Fruit fly (Drosophila melanogaster): ENCODE data around the gene CG6712.
A peak's percentile ranks its signal among the peaks of the same experiment; 100 is the strongest.

CG6712 gene

dm6 chr2L:12063035-12063434 is 33.3 kb downstream of the CG6712 start, which contains the start of gene Rab3-GAP:
Rab3-GAP (minus strand) TSS chr2L:12063184.
- TF ChIP-seq ac (GFP tag; optimal IDR thresholded peaks at IDR 0.05): no peak
- TF ChIP-seq hbn (GFP tag; IDR thresholded peaks at IDR 0.05; ENCODE audit: partially characterized antibody): peak; percentile 63
- no peak for TF ChIP-seq CG2199 (GFP tag; IDR thresholded peaks at IDR 0.05)
- no peak for TF ChIP-seq pita (GFP tag; optimal IDR thresholded peaks at IDR 0.05)
- no peak for TF ChIP-seq gt (GFP tag; IDR thresholded peaks at IDR 0.05)
- no peak for TF ChIP-seq Adf1 (GFP tag; IDR thresholded peaks at IDR 0.05)
- TF ChIP-seq CG2120 (GFP tag; optimal IDR thresholded peaks at IDR 0.05): peak; percentile 51
- TF ChIP-seq CG4730 (GFP tag; IDR thresholded peaks at IDR 0.05): no peak
- no peak for TF ChIP-seq CG10274 (GFP tag; optimal IDR thresholded peaks at IDR 0.05)
- TF ChIP-seq CG17328 (GFP tag; IDR thresholded peaks at IDR 0.05): no peak
- TF ChIP-seq CG10565 (GFP tag; optimal IDR thresholded peaks at IDR 0.05): no peak
- TF ChIP-seq otp (GFP tag; IDR thresholded peaks at IDR 0.05): no peak
- TF ChIP-seq CG6683 (GFP tag; optimal IDR thresholded peaks at IDR 0.05): no peak
- TF ChIP-seq bab2 (GFP tag; optimal IDR thresholded peaks at IDR 0.05): no peak
- TF ChIP-seq sd (tag; optimal IDR thresholded peaks at IDR 0.05): no peak
- no peak for TF ChIP-seq CG5245 (GFP tag; optimal IDR thresholded peaks at IDR 0.05)
- TF ChIP-seq CG34376 (GFP tag; optimal IDR thresholded peaks at IDR 0.05): no peak
- TF ChIP-seq CG2129 (GFP tag; IDR thresholded peaks at IDR 0.05; ENCODE audit: partially characterized antibody): no peak
- peak; percentile 14 for TF ChIP-seq CG1602 (GFP tag; optimal IDR thresholded peaks at IDR 0.05)
- TF ChIP-seq tgo (GFP tag; IDR thresholded peaks at IDR 0.05): peak; percentile 38; the same call in 1 of the 3 replicates
- TF ChIP-seq MBD-R2 (GFP tag; IDR thresholded peaks at IDR 0.05): peak; percentile 82
- no peak for TF ChIP-seq Usf (GFP tag; optimal IDR thresholded peaks at IDR 0.05)
- TF ChIP-seq HHEX (GFP tag; optimal IDR thresholded peaks at IDR 0.05): no peak
- no peak for TF ChIP-seq CG14050 (GFP tag; IDR thresholded peaks at IDR 0.05)
- TF ChIP-seq Hand (GFP tag; optimal IDR thresholded peaks at IDR 0.05): no peak
- peak in 1 of 2 experiments; percentile 37 for TF ChIP-seq Pdp1 (GFP tag; optimal IDR thresholded peaks at IDR 0.05)
- peak; percentile 52; the same call in 1 of the 2 replicates for TF ChIP-seq Bgb (GFP tag; IDR thresholded peaks at IDR 0.05; ENCODE audit: partially characterized antibody)
- TF ChIP-seq CG32767 (GFP tag; IDR thresholded peaks at IDR 0.05): 0 out of 2 replicates have a peak, but pooled peaks have one; percentile 15
- TF ChIP-seq CG11504 (tag; optimal IDR thresholded peaks at IDR 0.05): no peak
- no peak for TF ChIP-seq Drgx (GFP tag; IDR thresholded peaks at IDR 0.05)
- TF ChIP-seq CG9876 (GFP tag; optimal IDR thresholded peaks at IDR 0.05): no peak
- no peak for TF ChIP-seq Dip3 (GFP tag; optimal IDR thresholded peaks at IDR 0.05)
- no peak for TF ChIP-seq insv (GFP tag; optimal IDR thresholded peaks at IDR 0.05)
- no peak for TF ChIP-seq CG43689 (GFP tag; IDR thresholded peaks at IDR 0.05)
- no peak for TF ChIP-seq CkIIα-i1 (GFP tag; IDR thresholded peaks at IDR 0.05)
- TF ChIP-seq B-H1 (GFP tag; IDR thresholded peaks at IDR 0.05): no peak
- TF ChIP-seq Ada2b (GFP tag; IDR thresholded peaks at IDR 0.05): 0 out of 2 replicates have a peak, but pooled peaks have one; percentile 4
- no peak for TF ChIP-seq CG8359 (GFP tag; optimal IDR thresholded peaks at IDR 0.05; ENCODE audit: borderline replicate concordance)
- TF ChIP-seq eyg (GFP tag; optimal IDR thresholded peaks at IDR 0.05): no peak
- no peak for TF ChIP-seq trh (GFP tag; optimal IDR thresholded peaks at IDR 0.05)
- TF ChIP-seq CG15011 (GFP tag; optimal IDR thresholded peaks at IDR 0.05): no peak
- TF ChIP-seq Tbp (GFP tag; optimal IDR thresholded peaks at IDR 0.05): no peak
- TF ChIP-seq kni (GFP tag; optimal IDR thresholded peaks at IDR 0.05): no peak
- no peak for TF ChIP-seq slou (GFP tag; optimal IDR thresholded peaks at IDR 0.05)
- no peak for TF ChIP-seq inv (GFP tag; IDR thresholded peaks at IDR 0.05; ENCODE audit: partially characterized antibody)
- no peak for TF ChIP-seq oc (tag; optimal IDR thresholded peaks at IDR 0.05)
- no peak for TF ChIP-seq CG12104 (GFP tag; optimal IDR thresholded peaks at IDR 0.05)
- peak in 1 of 2 experiments; percentile 53 for TF ChIP-seq dpn (GFP tag; optimal IDR thresholded peaks at IDR 0.05)
- no peak for TF ChIP-seq Trl (optimal IDR thresholded peaks at IDR 0.05)
- no peak for TF ChIP-seq Trl (GFP tag; optimal IDR thresholded peaks at IDR 0.05)
- no peak for TF ChIP-seq CG18619 (GFP tag; optimal IDR thresholded peaks at IDR 0.05)
- TF ChIP-seq gsb-n (tag; optimal IDR thresholded peaks at IDR 0.05): no peak

Data from whole organism, embryonic.